Fruit fly (Drosophila melanogaster) Kc167 (cell line): ENCODE measurements around the gene CG1824.

Source experiments
- Myc ChIP-seq: fragments of >200 bp; optimal IDR thresholded peaks from 2 replicates; lab custom pipeline; 2017; ENCODE audit warnings: missing external identifiers
- Sin3A ChIP-seq: fragments of >200 bp; optimal IDR thresholded peaks from 2 replicates; lab custom pipeline; 2018; ENCODE audit warnings: missing external identifiers
- h ChIP-seq: fragments of >200 bp; optimal IDR thresholded peaks from 3 replicates; lab custom pipeline; 2018; ENCODE audit warnings: missing external identifiers
- insv ChIP-seq: fragments of >200 bp; optimal IDR thresholded peaks from 3 replicates; lab custom pipeline; 2018; ENCODE audit warnings: missing external identifiers
- psq ChIP-seq: fragments of >200 bp; optimal IDR thresholded peaks from 2 replicates; lab custom pipeline; 2017; ENCODE audit warnings: missing external identifiers
- ttk ChIP-seq: sonication (Bioruptor generic); optimal IDR thresholded peaks from 2 replicates; lab custom pipeline; 2017; ENCODE audit warnings: missing external identifiers

DNA sequence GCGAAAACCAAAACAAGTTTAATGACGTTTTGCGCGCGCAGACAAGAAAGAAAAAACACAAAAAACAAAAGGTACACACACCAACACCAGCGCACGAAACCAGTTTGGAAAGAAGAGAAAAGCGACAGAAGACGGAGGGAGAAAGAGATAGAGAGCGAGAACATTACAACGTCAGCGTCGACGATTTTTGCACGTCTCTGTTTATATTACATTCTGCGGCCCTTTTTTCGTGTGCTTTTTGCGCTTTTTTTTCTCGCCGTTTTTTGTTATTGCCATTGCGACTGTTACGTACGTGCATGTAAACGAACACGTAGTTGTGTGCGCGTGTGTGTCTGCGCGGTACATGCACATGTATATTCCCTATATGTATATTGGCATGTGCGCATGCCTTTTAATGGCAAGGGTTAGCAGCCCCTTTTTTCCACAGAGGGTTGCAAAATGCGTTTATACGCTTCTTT lies 15.4 kb downstream of the CG1824 start:
- TF ChIP-seq psq (lab: Kevin White, UChicago), result no peak
- TF ChIP-seq h, result no peak
- no peak for TF ChIP-seq Sin3A
- TF ChIP-seq Myc (lab: Kevin White, UChicago), result no peak
- no peak for TF ChIP-seq ttk (lab: Kevin White, UChicago)
- no peak for TF ChIP-seq insv (lab: Kevin White, UChicago)
